Worm (Caenorhabditis elegans): ENCODE results near the gene clec-216.

clec-216 gene

DNA sequence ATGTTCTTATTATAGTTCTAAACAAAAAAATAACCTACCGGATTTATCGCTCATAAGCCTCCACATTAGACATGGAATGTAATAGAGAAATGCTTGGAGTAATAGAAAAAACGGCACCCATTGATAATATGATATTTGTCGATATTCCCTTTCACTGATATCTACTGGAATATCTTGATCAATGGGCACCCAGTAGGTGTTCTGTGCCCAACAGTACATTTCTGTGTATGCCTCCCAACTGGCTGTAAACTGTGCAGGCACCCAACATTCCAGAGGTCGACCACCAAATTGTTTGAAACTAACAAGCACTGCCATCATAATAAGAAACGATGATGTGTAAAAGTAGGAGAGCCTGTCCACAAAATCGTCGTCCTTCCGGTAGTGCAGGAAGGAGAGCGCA lies 11.7 kb upstream of the clec-216 start:
- TF ChIP-seq nhr-76 (tag; optimal IDR thresholded peaks at IDR 0.05) (no peak), ceh-28 (tag; optimal IDR thresholded peaks at IDR 0.05) (no peak), lin-39 (tag; optimal IDR thresholded peaks at IDR 0.05) (no peak)

DNA sequence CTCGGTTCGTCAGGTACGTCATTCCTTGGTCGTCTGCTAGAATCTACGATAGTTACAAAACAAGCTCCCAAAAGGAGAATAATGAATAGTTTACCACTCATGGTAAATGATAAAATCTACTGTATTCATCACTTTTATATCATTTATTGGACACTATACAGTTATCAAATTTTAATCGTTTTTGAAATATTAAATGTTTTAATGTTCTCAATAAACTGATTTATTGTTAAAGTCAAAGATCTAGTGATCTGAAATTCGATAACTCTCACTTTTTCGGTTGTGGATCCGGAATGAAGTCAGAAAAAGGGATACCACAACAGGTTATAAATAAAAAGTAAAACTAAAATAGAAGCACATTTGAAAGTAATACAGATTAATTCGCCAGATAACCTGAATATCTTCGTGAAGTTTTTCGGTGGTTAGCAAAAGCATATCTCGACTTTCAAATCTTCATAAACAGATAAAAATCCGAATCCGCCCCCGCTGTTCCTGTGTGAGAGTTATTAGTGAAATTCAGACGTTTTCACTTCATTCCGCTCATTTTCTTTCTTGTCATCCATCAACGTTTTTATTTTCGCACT lies 6.1 kb upstream of the clec-216 start, which contains the start of the genes clec-217 and F26D11.2:
Gene clec-217, minus strand, starts transcription at position 101 of the 581 bp plus-strand sequence.
Gene F26D11.2, plus strand, starts transcription at position 531 of the 581 bp plus-strand sequence.
- TF ChIP-seq R02D3.7 (tag; optimal IDR thresholded peaks at IDR 0.05) = no peak
- TF ChIP-seq egl-27 (tag; optimal IDR thresholded peaks at IDR 0.05) = no peak
- TF ChIP-seq fkh-2 (tag; optimal IDR thresholded peaks at IDR 0.05) = no peak
- TF ChIP-seq mdl-1 (tag; optimal IDR thresholded peaks at IDR 0.05) = no peak
- TF ChIP-seq ceh-82 (tag; optimal IDR thresholded peaks at IDR 0.05) = no peak
- TF ChIP-seq skn-1 (tag; optimal IDR thresholded peaks at IDR 0.05) = no peak
- TF ChIP-seq pqm-1 (tag; optimal IDR thresholded peaks at IDR 0.05) = no peak
- no peak for TF ChIP-seq pha-4 (tag; optimal IDR thresholded peaks at IDR 0.05)
- no peak for TF ChIP-seq aly-2 (tag; optimal IDR thresholded peaks at IDR 0.05)
- TF ChIP-seq ama-1 (optimal IDR thresholded peaks at IDR 0.05) = no peak
- TF ChIP-seq sea-2 (GFP tag; optimal IDR thresholded peaks at IDR 0.05) = no peak
- TF ChIP-seq ztf-11 (tag; optimal IDR thresholded peaks at IDR 0.05) = no peak
- TF ChIP-seq mml-1 (tag; optimal IDR thresholded peaks at IDR 0.05) = no peak
- no peak for TF ChIP-seq nhr-67 (tag; optimal IDR thresholded peaks at IDR 0.05)
- no peak for TF ChIP-seq nhr-12 (tag; optimal IDR thresholded peaks at IDR 0.05)
- no peak for TF ChIP-seq nhr-76 (tag; optimal IDR thresholded peaks at IDR 0.05)
- no peak for TF ChIP-seq nhr-25 (tag; optimal IDR thresholded peaks at IDR 0.05)
- no peak for TF ChIP-seq nhr-28 (tag; optimal IDR thresholded peaks at IDR 0.05)
- TF ChIP-seq unc-39 (tag; optimal IDR thresholded peaks at IDR 0.05) = no peak
- TF ChIP-seq ceh-16 (tag; optimal IDR thresholded peaks at IDR 0.05) = no peak

DNA sequence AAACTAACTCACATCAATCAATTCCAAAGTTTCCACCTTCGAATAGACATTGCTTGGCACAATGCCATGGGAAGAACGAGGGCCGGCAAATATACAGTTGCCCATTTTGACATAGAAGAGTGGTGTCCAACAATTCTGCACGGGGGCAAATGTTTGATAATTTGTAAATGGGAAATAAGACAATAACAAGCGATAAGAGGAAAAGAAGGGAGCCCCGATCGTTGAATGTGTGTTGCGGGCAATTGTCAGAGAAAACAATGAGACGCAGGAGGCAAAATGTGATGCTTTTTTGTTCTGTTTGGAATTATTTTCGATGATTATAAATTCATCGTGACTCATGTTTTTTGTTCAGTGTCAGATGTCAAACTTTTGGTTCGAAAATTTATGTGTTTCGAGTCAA lies 3.5 kb upstream of the clec-216 start, which contains the start of gene pals-34:
Gene pals-34, minus strand, starts transcription at position 280 of the 400 bp plus-strand sequence.
- TF ChIP-seq ceh-16 (tag; optimal IDR thresholded peaks at IDR 0.05) (no peak), elt-2 (tag; optimal IDR thresholded peaks at IDR 0.05) (peak; percentile 25), pqm-1 (tag; optimal IDR thresholded peaks at IDR 0.05) (peak; percentile 47), zag-1 (tag; optimal IDR thresholded peaks at IDR 0.05) (no peak)

DNA sequence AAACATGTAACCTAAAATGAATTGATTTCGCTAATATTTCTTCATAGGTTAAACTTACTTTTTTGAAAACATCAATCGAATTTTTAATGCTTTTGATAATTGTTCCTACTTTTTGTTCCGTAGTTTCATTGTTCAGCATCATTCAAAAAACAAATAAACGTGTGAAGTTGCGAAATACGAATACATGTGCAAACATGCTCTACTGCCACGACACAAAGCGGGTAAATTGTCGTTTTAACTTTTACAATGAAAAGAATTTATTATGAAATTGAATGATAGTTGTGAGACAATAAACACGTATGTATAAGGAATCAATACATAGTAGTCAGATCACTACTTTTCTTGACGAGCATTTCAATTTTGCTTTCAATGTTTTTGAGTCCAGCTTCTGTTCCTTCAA lies 2.4 kb upstream of the clec-216 start, which contains the start of gene F26D11.12:
Gene F26D11.12, minus strand, starts transcription at position 145 of the 400 bp plus-strand sequence.
- TF ChIP-seq nhr-12 (tag; optimal IDR thresholded peaks at IDR 0.05) (no peak), hmg-11 (tag; optimal IDR thresholded peaks at IDR 0.05) (no peak), aly-2 (tag; optimal IDR thresholded peaks at IDR 0.05) (no peak), nhr-77 (tag; optimal IDR thresholded peaks at IDR 0.05) (no peak), eor-1 (tag; optimal IDR thresholded peaks at IDR 0.05) (no peak), nfya-1 (tag; optimal IDR thresholded peaks at IDR 0.05; ENCODE audit: insufficient read depth) (no peak), nhr-67 (tag; optimal IDR thresholded peaks at IDR 0.05) (no peak), ceh-9 (tag; optimal IDR thresholded peaks at IDR 0.05) (no peak), ceh-82 (tag; optimal IDR thresholded peaks at IDR 0.05) (no peak), lsy-12 (tag; optimal IDR thresholded peaks at IDR 0.05) (no peak), ZK546.5 (tag; optimal IDR thresholded peaks at IDR 0.05) (no peak), nhr-11 (tag; optimal IDR thresholded peaks at IDR 0.05) (no peak), mdl-1 (tag; optimal IDR thresholded peaks at IDR 0.05) (no peak), pha-4 (tag; optimal IDR thresholded peaks at IDR 0.05) (peak; percentile 76), elt-2 (tag; optimal IDR thresholded peaks at IDR 0.05) (no peak), ceh-16 (tag; optimal IDR thresholded peaks at IDR 0.05) (no peak), fkh-2 (tag; optimal IDR thresholded peaks at IDR 0.05) (no peak), daf-12 (tag; optimal IDR thresholded peaks at IDR 0.05) (no peak), fos-1 (tag; optimal IDR thresholded peaks at IDR 0.05) (no peak), unc-62 (GFP tag; optimal IDR thresholded peaks at IDR 0.05) (no peak), unc-39 (tag; optimal IDR thresholded peaks at IDR 0.05) (no peak), nhr-25 (tag; optimal IDR thresholded peaks at IDR 0.05) (no peak), sea-2 (GFP tag; optimal IDR thresholded peaks at IDR 0.05) (no peak), nhr-28 (tag; optimal IDR thresholded peaks at IDR 0.05) (no peak), pqm-1 (tag; optimal IDR thresholded peaks at IDR 0.05) (peak; percentile 6), lin-15B (tag; optimal IDR thresholded peaks at IDR 0.05) (peak; percentile 9), R02D3.7 (tag; optimal IDR thresholded peaks at IDR 0.05) (no peak), nhr-43 (tag; optimal IDR thresholded peaks at IDR 0.05; ENCODE audit: poor library complexity, severe bottlenecking) (no peak), egl-5 (tag; optimal IDR thresholded peaks at IDR 0.05) (no peak), elt-1 (tag; optimal IDR thresholded peaks at IDR 0.05) (no peak), snpc-4 (tag; optimal IDR thresholded peaks at IDR 0.05) (peak; percentile 4), nhr-237 (tag; optimal IDR thresholded peaks at IDR 0.05) (no peak), jun-1 (tag; optimal IDR thresholded peaks at IDR 0.05) (no peak)

Measured in whole organism, L3 larva.